Fruit fly (Drosophila melanogaster) whole organism, prepupa: Measurements from ENCODE around the gene mv.

Experiments
- CG11902 ChIP-seq: fragments of 200-800 bp; sonication (Bioruptor generic); optimal IDR thresholded peaks from 3 replicates; lab custom pipeline; 2016; ENCODE audit warnings: missing biosample characterization, missing genetic modification characterization
- CG3032 ChIP-seq: fragments of 200-800 bp; optimal IDR thresholded peaks from 2 replicates; lab custom pipeline; 2019; ENCODE audit warnings: missing biosample characterization, mild to moderate bottlenecking, missing genetic modification characterization, moderate library complexity
- CG6163 ChIP-seq: fragments of 200-800 bp; sonication (Bioruptor generic); IDR thresholded peaks from 3 replicates; pipeline ENCODE4 v1.3.6; 2022; ENCODE audit warnings: missing biosample characterization, missing genetic modification characterization
- CG8119 ChIP-seq: fragments of 200-800 bp; sonication (Bioruptor generic); IDR thresholded peaks from 3 replicates; pipeline ENCODE4 v1.3.6; 2022; ENCODE audit warnings: missing biosample characterization, missing genetic modification characterization
- Sox14 ChIP-seq: fragments of 200-800 bp; sonication (Bioruptor generic); optimal IDR thresholded peaks from 3 replicates; lab custom pipeline; 2016; ENCODE audit warnings: missing biosample characterization, missing genetic modification characterization
- salr ChIP-seq, 2 experiments: fragments of 200-800 bp; sonication (Bioruptor generic); optimal IDR thresholded peaks; 3 replicates each; lab custom pipeline; 2016 to 2018; ENCODE audit warnings: missing biosample characterization in 2 of 2, missing genetic modification characterization in 2 of 2, mild to moderate bottlenecking in 1 of 2

DNA sequence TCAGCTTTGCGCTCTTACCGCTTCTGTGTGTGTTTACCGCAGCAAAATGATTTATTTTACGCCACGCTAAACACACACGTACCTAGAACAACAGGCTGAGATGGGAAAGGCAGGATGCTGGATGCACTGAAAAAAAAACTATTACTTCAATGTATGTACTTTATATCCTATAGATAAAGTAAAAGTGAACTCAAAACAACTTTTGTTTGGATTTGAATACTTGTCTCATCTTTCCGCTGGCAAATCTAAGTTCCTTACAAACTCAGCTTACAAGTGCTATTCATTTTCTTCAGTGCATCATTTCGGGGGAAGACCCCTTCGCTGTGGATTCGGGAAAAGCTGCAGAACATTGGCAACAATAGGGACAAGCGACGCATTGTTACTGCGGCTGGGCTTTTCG, 12.8 kb upstream of the mv start:
- TF ChIP-seq CG3032 (tag; lab: Kevin White, UChicago), result no peak
- TF ChIP-seq CG6163, result no peak
- no peak for TF ChIP-seq Sox14
- TF ChIP-seq CG8119 (GFP tag; lab: Robert Waterston, UW), result no peak
- TF ChIP-seq CG11902 (GFP tag; lab: Kevin White, UChicago), result no peak
- no peak for TF ChIP-seq salr (GFP tag; optimal IDR thresholded peaks at IDR 0.05; lab: Kevin White, UChicago)
